Worm (Caenorhabditis elegans) whole organism, mixed stage, embryonic: ENCODE results near the gene F21H7.5.

Source experiments
- ceh-39 ChIP-seq: fragments of 150-350 bp; optimal IDR thresholded peaks from 2 replicates; lab custom pipeline; 2014; ENCODE audit warnings: missing biosample characterization, missing genetic modification characterization
- mep-1 ChIP-seq: fragments of 150-350 bp; optimal IDR thresholded peaks from 2 replicates; lab custom pipeline; 2017; ENCODE audit warnings: missing biosample characterization, missing genetic modification reagents, missing genetic modification characterization, inconsistent platforms
- nhr-28 ChIP-seq: fragments of 150-350 bp; optimal IDR thresholded peaks from 2 replicates; lab custom pipeline; 2014; ENCODE audit warnings: missing biosample characterization, missing genetic modification characterization
- nhr-76 ChIP-seq: sonication (generic microtip); optimal IDR thresholded peaks from 2 replicates; lab custom pipeline; 2017; ENCODE audit warnings: missing biosample characterization, missing genetic modification characterization
- pha-4 ChIP-seq: fragments of 150-350 bp; optimal IDR thresholded peaks from 2 replicates; lab custom pipeline; 2018; ENCODE audit warnings: missing biosample characterization, missing genetic modification reagents, missing genetic modification characterization
- sptf-1 ChIP-seq: sonication (generic microtip); optimal IDR thresholded peaks from 2 replicates; lab custom pipeline; 2017; ENCODE audit warnings: mild to moderate bottlenecking, missing genetic modification characterization, moderate library complexity, missing compliant biosample characterization
- unc-62 ChIP-seq: fragments of 150-350 bp; optimal IDR thresholded peaks from 2 replicates; lab custom pipeline; 2014; ENCODE audit warnings: missing biosample characterization, missing genetic modification reagents, missing genetic modification characterization
- zip-8 ChIP-seq: fragments of 150-350 bp; optimal IDR thresholded peaks from 2 replicates; lab custom pipeline; 2014; ENCODE audit warnings: missing biosample characterization, missing genetic modification characterization
- ztf-11 ChIP-seq: fragments of 150-350 bp; optimal IDR thresholded peaks from 2 replicates; lab custom pipeline; 2014; ENCODE audit warnings: missing biosample characterization, missing genetic modification characterization

DNA sequence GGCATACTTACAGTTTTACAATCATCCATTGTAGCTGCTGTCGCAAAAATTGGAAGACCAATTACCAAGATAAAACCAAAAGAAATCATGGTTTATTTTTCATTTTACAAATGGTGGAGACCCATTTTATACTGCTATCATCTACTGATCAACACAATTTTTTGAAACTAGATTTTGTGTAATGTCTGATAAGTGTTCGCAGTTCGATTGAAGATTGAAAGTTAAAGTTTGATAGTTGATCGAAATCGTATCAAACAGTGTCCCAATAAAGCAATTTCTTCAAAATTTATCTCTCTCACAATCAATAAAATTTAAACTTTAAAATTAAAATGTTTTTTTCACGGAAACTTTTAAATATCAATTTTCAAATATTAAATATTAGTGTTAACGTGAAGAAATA, 33.8 kb downstream of the F21H7.5 start, which contains the start of gene T13F3.6:
- TF ChIP-seq sptf-1 (tag; lab: Kevin White, UChicago) (no peak), nhr-28 (tag; lab: Kevin White, UChicago) (no peak), zip-8 (tag; lab: Kevin White, UChicago) (no peak), pha-4 (no peak), nhr-76 (tag; lab: Kevin White, UChicago) (no peak), mep-1 (tag; lab: Kevin White, UChicago) (no peak), ztf-11 (no peak), ceh-39 (tag; lab: Kevin White, UChicago) (no peak), unc-62 (GFP tag; lab: Kevin White, UChicago) (no peak)
